Worm (Caenorhabditis elegans): ENCODE measurements around the gene Y47D3A.1.

DNA sequence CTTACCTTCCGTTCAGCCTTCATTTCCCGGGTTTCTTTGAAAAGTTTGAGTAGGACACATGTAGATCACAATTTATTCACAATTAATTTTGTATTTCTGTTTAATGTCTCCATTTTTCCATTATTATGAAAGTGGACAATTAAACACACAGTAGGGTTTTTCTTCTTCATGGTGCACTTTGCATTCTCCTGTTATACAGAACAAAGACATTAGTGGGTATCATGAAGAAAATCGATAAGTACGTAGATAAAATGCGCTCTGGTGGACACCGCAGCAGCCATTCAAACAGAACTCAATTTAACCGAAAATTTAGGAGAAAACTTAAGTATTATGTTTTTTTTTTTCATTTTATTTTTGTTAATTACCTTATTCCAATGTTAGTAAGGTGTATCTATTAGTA, 12.3 kb downstream of the Y47D3A.1 start:
- no peak for TF ChIP-seq aly-2 (tag; optimal IDR thresholded peaks at IDR 0.05)
- TF ChIP-seq sptf-1 (tag; optimal IDR thresholded peaks at IDR 0.05): no peak
- TF ChIP-seq sox-4 (tag; optimal IDR thresholded peaks at IDR 0.05): no peak
- TF ChIP-seq efl-1 (optimal IDR thresholded peaks at IDR 0.05): peak in 1 of 2 experiments; percentile 8
- peak; percentile 24 to 30 for TF ChIP-seq efl-1 (GFP tag; optimal IDR thresholded peaks at IDR 0.05 in 1 of 2)
- no peak for TF ChIP-seq zag-1 (tag; optimal IDR thresholded peaks at IDR 0.05)
- TF ChIP-seq ztf-4 (tag; optimal IDR thresholded peaks at IDR 0.05): no peak
- TF ChIP-seq F16B12.6 (tag; optimal IDR thresholded peaks at IDR 0.05): no peak

Measured in whole organism, L1 larva.